ENCODE assay signal across 2 worm cellular contexts in the genomic region with DNA sequence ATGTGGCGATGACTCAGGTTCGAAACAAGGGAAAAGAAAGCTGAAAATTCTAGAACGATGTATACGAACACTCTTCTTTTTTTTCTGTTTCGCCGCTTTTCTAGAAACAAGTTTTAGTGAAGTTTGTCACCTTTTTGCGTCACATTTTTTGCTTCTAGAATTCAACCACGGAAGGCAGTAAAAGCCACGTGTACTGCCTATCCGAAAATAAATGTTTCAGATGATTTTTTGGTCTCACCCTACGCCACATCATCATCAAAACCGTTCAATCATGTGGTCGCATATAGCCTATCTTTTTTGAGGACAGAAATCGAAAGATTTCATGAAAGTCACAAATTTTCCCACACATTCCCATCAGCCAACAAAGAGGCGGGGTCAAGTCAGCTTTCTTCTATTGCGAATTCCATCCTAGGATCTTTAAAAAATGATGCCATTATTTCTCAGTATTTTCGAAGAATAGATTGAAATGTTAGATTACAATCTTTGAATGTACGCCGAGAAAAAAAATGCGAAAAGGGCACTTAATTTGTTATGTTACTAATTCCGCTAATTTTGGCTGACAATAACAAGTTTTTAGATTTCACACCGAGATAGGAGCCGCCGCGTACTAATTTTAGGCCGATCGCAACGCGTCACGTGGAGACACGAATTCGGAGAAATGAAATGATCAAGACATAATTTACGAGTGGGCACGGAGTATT.
A peak's percentile ranks its signal among the peaks of the same experiment; 100 is the strongest.
TF ChIP-seq lines count a peak whose summit lies in the region.

No protein-coding gene starts in this region.

TF ChIP-seq in whole organism, L1 larva, 84 proteins besides CTCF, POLR2A, EP300 and RAD21 (continued from another document):
- TF ChIP-seq nhr-71 (tag; optimal IDR thresholded peaks at IDR 0.05; lab: Kevin White, UChicago), result peak; percentile 55
- peak; percentile 46 for TF ChIP-seq lin-14 (GFP tag; optimal IDR thresholded peaks at IDR 0.05; lab: Kevin White, UChicago)
- TF ChIP-seq ces-1 (GFP tag; optimal IDR thresholded peaks at IDR 0.05; lab: Kevin White, UChicago), result no peak
- TF ChIP-seq pax-3 (tag; optimal IDR thresholded peaks at IDR 0.05; lab: Kevin White, UChicago), result no peak
- TF ChIP-seq nhr-85 (tag; lab: Kevin White, UChicago), result peak; percentile 92
- no peak for TF ChIP-seq C16A3.4 (tag; optimal IDR thresholded peaks at IDR 0.05; lab: Kevin White, UChicago)
- TF ChIP-seq efl-1 (optimal IDR thresholded peaks at IDR 0.05; lab: Kevin White, UChicago), result no peak
- peak in 1 of 2 experiments; percentile 91 for TF ChIP-seq efl-1 (GFP tag; optimal IDR thresholded peaks at IDR 0.05 in 1 of 2; lab: Kevin White, UChicago)
- TF ChIP-seq alr-1 (tag; optimal IDR thresholded peaks at IDR 0.05; lab: Kevin White, UChicago; ENCODE audit: borderline replicate concordance), result no peak
- no peak for TF ChIP-seq hlh-17 (GFP tag; optimal IDR thresholded peaks at IDR 0.05; lab: Kevin White, UChicago; ENCODE audit: borderline replicate concordance)
- TF ChIP-seq mdl-1 (tag; optimal IDR thresholded peaks at IDR 0.05; lab: Kevin White, UChicago), result peak in 1 of 2 experiments; percentile 67
- TF ChIP-seq nhr-20 (tag; optimal IDR thresholded peaks at IDR 0.05; lab: Kevin White, UChicago), result peak; percentile 67
- TF ChIP-seq C04F5.9 (tag; optimal IDR thresholded peaks at IDR 0.05; lab: Kevin White, UChicago), result no peak
- TF ChIP-seq nhr-90 (tag; optimal IDR thresholded peaks at IDR 0.05; lab: Kevin White, UChicago; ENCODE audit: poor library complexity), result peak; percentile 23

TF ChIP-seq in whole organism, L2 larva, 48 proteins besides CTCF, POLR2A, EP300 and RAD21 (continued from another document):
- peak; percentile 40 for TF ChIP-seq sma-9 (GFP tag; optimal IDR thresholded peaks at IDR 0.05; lab: Kevin White, UChicago)
- no peak for TF ChIP-seq sma-9 (tag; optimal IDR thresholded peaks at IDR 0.05; lab: Kevin White, UChicago)
